Fruit fly (Drosophila melanogaster) whole organism, wandering third instar larva: ENCODE measurements around the gene Rab8.

Experiments
- Abd-B ChIP-seq: fragments of >200 bp; optimal IDR thresholded peaks from 2 replicates; lab custom pipeline; 2017; ENCODE audit warnings: missing biosample characterization, missing genetic modification characterization
- CG32264 ChIP-seq: fragments of 200-800 bp; sonication (Bioruptor generic); optimal IDR thresholded peaks from 2 replicates; lab custom pipeline; 2016; ENCODE audit warnings: missing biosample characterization, missing genetic modification characterization
- CG9705 ChIP-seq: fragments of 200-800 bp; sonication (Bioruptor generic); optimal IDR thresholded peaks from 2 replicates; lab custom pipeline; 2018; ENCODE audit warnings: missing biosample characterization, mild to moderate bottlenecking, missing genetic modification characterization
- CrebA ChIP-seq: fragments of 200-800 bp; sonication (Bioruptor generic); optimal IDR thresholded peaks from 2 replicates; lab custom pipeline; 2016; ENCODE audit warnings: missing biosample characterization, mild to moderate bottlenecking, missing genetic modification characterization, borderline replicate concordance
- Dfd ChIP-seq: fragments of >200 bp; optimal IDR thresholded peaks from 2 replicates; lab custom pipeline; 2017; ENCODE audit warnings: missing biosample characterization, missing genetic modification characterization
- Dif ChIP-seq: fragments of 200-275, 200-300 bp; sonication (Bioruptor generic); optimal IDR thresholded peaks from 2 replicates; lab custom pipeline; 2018; ENCODE audit warnings: missing biosample characterization, missing genetic modification characterization; ENCODE audit not compliant: partially characterized antibody
- GATAd ChIP-seq: sonication (Bioruptor generic); optimal IDR thresholded peaks from 2 replicates; lab custom pipeline; 2016; ENCODE audit warnings: missing biosample characterization, missing genetic modification characterization
- HLH106 ChIP-seq: fragments of 200-800 bp; optimal IDR thresholded peaks from 3 replicates; lab custom pipeline; 2019; ENCODE audit warnings: missing biosample characterization, mild to moderate bottlenecking, missing genetic modification characterization, moderate library complexity
- Hnf4 ChIP-seq: fragments of 200-800 bp; sonication (Bioruptor generic); optimal IDR thresholded peaks from 2 replicates; lab custom pipeline; 2016; ENCODE audit warnings: missing biosample characterization, mild to moderate bottlenecking, missing genetic modification characterization
- Hr78 ChIP-seq: fragments of >200 bp; optimal IDR thresholded peaks from 2 replicates; lab custom pipeline; 2017; ENCODE audit warnings: missing biosample characterization, missing genetic modification characterization
- Hr83 ChIP-seq: fragments of 200-300 bp; sonication (Bioruptor generic); optimal IDR thresholded peaks from 2 replicates; lab custom pipeline; 2016; ENCODE audit warnings: missing biosample characterization, mild to moderate bottlenecking, missing genetic modification characterization, moderate library complexity; ENCODE audit not compliant: poor library complexity, severe bottlenecking
- Jra ChIP-seq: sonication (Bioruptor generic); optimal IDR thresholded peaks from 2 replicates; lab custom pipeline; 2016; ENCODE audit warnings: missing biosample characterization, missing genetic modification characterization
- Mio ChIP-seq: sonication (Bioruptor generic); optimal IDR thresholded peaks from 2 replicates; lab custom pipeline; 2016; ENCODE audit warnings: missing biosample characterization, missing genetic modification characterization
- Myc ChIP-seq: fragments of >200 bp; optimal IDR thresholded peaks from 2 replicates; lab custom pipeline; 2017
- N ChIP-seq: fragments of >200 bp; optimal IDR thresholded peaks from 2 replicates; lab custom pipeline; 2018; ENCODE audit warnings: missing biosample characterization, missing external identifiers, missing genetic modification characterization
- Rel ChIP-seq, 2 experiments: fragments of 200-800 bp; sonication (Bioruptor generic) in 1 of 2; optimal IDR thresholded peaks; 2 replicates in 1 of 2; 3 replicates in 1 of 2; lab custom pipeline; 2016 to 2019; ENCODE audit warnings: mild to moderate bottlenecking in 2 of 2, missing biosample characterization in 2 of 2, missing genetic modification characterization in 2 of 2, moderate library complexity in 1 of 2
- Sp1 ChIP-seq: fragments of 200-800 bp; sonication (Bioruptor generic); optimal IDR thresholded peaks from 3 replicates; lab custom pipeline; 2019; ENCODE audit warnings: missing biosample characterization, mild to moderate bottlenecking, missing genetic modification characterization, moderate library complexity
- Vsx2 ChIP-seq: fragments of 200-300, 225-300 bp; sonication (Bioruptor generic); optimal IDR thresholded peaks from 2 replicates; lab custom pipeline; 2018; ENCODE audit warnings: missing biosample characterization, missing genetic modification characterization; ENCODE audit not compliant: partially characterized antibody
- br ChIP-seq: fragments of 200-800 bp; sonication (Bioruptor generic); optimal IDR thresholded peaks from 2 replicates; lab custom pipeline; 2016; ENCODE audit warnings: missing biosample characterization, missing genetic modification characterization
- dl ChIP-seq, 2 experiments: fragments of 175-275, 200-275 bp in 1 of 2; fragments of 200-275 bp in 1 of 2; sonication (Bioruptor generic); optimal IDR thresholded peaks; lab custom pipeline; 2018; ENCODE audit warnings: mild to moderate bottlenecking in 2 of 2, missing biosample characterization in 2 of 2, missing genetic modification characterization in 2 of 2, moderate library complexity in 2 of 2; ENCODE audit not compliant: partially characterized antibody in 2 of 2, insufficient read depth in 1 of 2
- dmrt93B ChIP-seq: fragments of 200-800 bp; sonication (Bioruptor generic); optimal IDR thresholded peaks from 2 replicates; lab custom pipeline; 2018; ENCODE audit warnings: missing biosample characterization, mild to moderate bottlenecking, missing genetic modification characterization
- dsf ChIP-seq: sonication (Bioruptor generic); optimal IDR thresholded peaks from 2 replicates; lab custom pipeline; 2016; ENCODE audit warnings: missing biosample characterization, missing genetic modification characterization, borderline replicate concordance
- ey ChIP-seq: fragments of 200-800 bp; sonication (Bioruptor generic); optimal IDR thresholded peaks from 2 replicates; lab custom pipeline; 2016; ENCODE audit warnings: missing biosample characterization, missing genetic modification characterization
- foxo ChIP-seq, 2 experiments: fragments of 200-800 bp; sonication (Bioruptor generic); optimal IDR thresholded peaks; 2 replicates in 1 of 2; 3 replicates in 1 of 2; lab custom pipeline; 2016 to 2017; ENCODE audit warnings: missing biosample characterization in 2 of 2, missing genetic modification characterization in 2 of 2
- h ChIP-seq: fragments of 200-800 bp; sonication (Bioruptor generic); optimal IDR thresholded peaks from 3 replicates; lab custom pipeline; 2016; ENCODE audit warnings: missing biosample characterization, mild to moderate bottlenecking, missing genetic modification characterization
- jim ChIP-seq: fragments of 175-275, 200-325 bp; sonication (Bioruptor generic); optimal IDR thresholded peaks from 2 replicates; lab custom pipeline; 2016; ENCODE audit warnings: missing biosample characterization, mild to moderate bottlenecking, missing genetic modification characterization
- lola ChIP-seq: fragments of >200 bp; optimal IDR thresholded peaks from 2 replicates; lab custom pipeline; 2017; ENCODE audit warnings: missing biosample characterization, missing genetic modification characterization
- pan ChIP-seq: fragments of >200 bp; optimal IDR thresholded peaks from 2 replicates; lab custom pipeline; 2017
- psq ChIP-seq: fragments of 200-800 bp; sonication (Bioruptor generic); optimal IDR thresholded peaks from 3 replicates; lab custom pipeline; 2017; ENCODE audit warnings: missing biosample characterization, mild to moderate bottlenecking, missing genetic modification characterization, moderate library complexity
- rgr ChIP-seq: fragments of 200-800 bp; sonication (Bioruptor generic); optimal IDR thresholded peaks from 3 replicates; lab custom pipeline; 2016; ENCODE audit warnings: missing biosample characterization, mild to moderate bottlenecking, missing genetic modification characterization
- sage ChIP-seq: fragments of 200-800 bp; sonication (Bioruptor generic); optimal IDR thresholded peaks from 2 replicates; lab custom pipeline; 2016; ENCODE audit warnings: missing biosample characterization, mild to moderate bottlenecking, missing genetic modification characterization
- sv ChIP-seq: fragments of 200-800 bp; sonication (Bioruptor generic); optimal IDR thresholded peaks from 3 replicates; lab custom pipeline; 2016; ENCODE audit warnings: missing biosample characterization, missing genetic modification characterization
- tai ChIP-seq: sonication (Bioruptor generic); optimal IDR thresholded peaks from 2 replicates; lab custom pipeline; 2016; ENCODE audit warnings: missing biosample characterization, missing genetic modification characterization
- usp ChIP-seq: fragments of >200 bp; optimal IDR thresholded peaks from 2 replicates; lab custom pipeline; 2017; ENCODE audit warnings: missing biosample characterization, missing genetic modification characterization
- woc ChIP-seq: sonication (Bioruptor generic); optimal IDR thresholded peaks from 2 replicates; lab custom pipeline; 2016; ENCODE audit warnings: missing biosample characterization, mild to moderate bottlenecking, missing genetic modification characterization

Gene Rab8

DNA sequence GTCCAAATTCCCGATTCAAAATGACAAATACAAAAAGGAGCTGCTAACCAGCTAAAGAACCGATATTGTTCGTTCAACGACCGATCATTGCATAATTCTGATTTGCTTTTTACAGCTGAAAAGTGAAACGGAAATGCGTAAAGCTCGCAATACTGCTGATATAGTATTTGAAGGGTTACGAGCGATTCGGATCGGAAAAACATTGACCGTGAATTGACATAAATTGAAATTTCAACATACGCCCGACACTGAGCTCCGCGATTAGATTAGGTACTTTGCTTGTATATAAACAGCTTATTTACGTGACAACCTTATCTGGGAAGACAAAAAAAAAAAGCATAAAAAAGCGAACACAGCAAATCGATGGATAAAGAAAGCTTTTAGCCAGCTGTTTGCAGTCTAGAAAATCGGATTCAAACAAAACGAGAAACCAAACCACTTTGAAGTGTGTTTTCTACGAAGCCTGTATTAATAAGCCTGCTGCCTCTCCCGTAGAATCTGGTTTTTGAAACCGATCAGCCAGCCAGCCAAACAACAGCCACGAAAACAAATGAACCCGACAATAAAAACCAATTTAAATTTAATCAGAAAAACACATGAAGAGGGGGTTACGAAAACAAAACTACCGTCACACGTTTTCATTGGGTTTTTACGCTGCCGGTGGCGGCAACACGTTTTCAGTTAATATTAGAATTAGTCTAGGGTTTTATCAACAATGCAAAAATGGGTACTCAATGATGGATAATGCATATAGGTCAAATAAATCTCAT lies 30.8 kb upstream of the Rab8 start:
- TF ChIP-seq woc (GFP tag; lab: Kevin White, UChicago) (no peak), Rel (GFP tag; optimal IDR thresholded peaks at IDR 0.05; lab: Kevin White, UChicago) (no peak), Rel (tag; optimal IDR thresholded peaks at IDR 0.05; lab: Kevin White, UChicago) (peak; percentile 71)

DNA sequence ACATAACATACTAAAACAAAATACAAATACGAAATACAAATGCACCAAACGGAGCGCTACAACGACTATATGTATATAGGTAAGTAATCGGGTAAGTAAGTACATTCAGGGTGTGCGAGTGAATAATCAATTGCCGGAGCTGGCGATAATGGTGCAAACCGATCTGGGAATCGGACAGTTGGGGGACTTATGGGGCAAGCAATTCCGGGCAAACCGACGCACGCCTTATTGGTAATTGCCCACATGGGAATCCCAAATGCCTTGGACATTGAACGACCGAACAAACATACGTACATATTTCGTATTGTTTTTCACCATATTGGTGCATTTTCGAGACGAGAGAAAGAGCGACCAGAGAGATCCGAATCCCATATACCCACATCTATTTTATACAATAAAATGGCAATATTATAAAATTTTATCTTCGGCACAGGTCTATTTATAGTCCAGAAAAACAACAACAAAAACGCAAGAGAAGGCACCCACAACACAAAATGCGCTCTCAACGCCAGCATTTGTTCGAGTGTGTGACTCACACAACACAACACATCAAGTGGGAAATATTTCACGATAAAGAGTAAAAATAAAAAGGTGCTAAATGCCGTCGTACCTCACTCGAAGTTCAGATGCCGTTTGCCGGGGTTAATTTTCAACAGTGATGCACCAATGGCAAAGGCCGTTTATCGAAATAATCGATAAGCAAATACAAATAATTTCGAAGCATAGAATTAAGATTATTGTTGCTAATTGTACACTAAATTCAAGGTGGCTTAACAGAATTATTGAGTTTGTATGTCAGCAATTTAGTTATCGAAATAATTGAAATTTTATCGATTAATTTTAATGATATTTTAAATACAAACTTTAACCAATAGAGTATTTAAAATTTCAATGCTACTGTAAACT lies 29.6 kb upstream of the Rab8 start:
- peak; percentile 41 for TF ChIP-seq Rel (GFP tag; optimal IDR thresholded peaks at IDR 0.05; lab: Kevin White, UChicago)
- peak; percentile 100 for TF ChIP-seq Rel (tag; optimal IDR thresholded peaks at IDR 0.05; lab: Kevin White, UChicago)
- TF ChIP-seq Hnf4 (GFP tag; lab: Kevin White, UChicago) = peak; percentile 31
- TF ChIP-seq foxo (GFP tag; optimal IDR thresholded peaks at IDR 0.05; lab: Kevin White, UChicago) = peak in 1 of 2 experiments; percentile 35
- no peak for TF ChIP-seq Myc (lab: Kevin White, UChicago)
- TF ChIP-seq psq (GFP tag; lab: Kevin White, UChicago) = no peak
- TF ChIP-seq usp (GFP tag; lab: Kevin White, UChicago) = no peak
- TF ChIP-seq N = no peak
- TF ChIP-seq sv (GFP tag; lab: Kevin White, UChicago) = no peak
- TF ChIP-seq CG32264 = no peak
- peak in 1 of 2 experiments; percentile 8 for TF ChIP-seq dl (GFP tag; optimal IDR thresholded peaks at IDR 0.05; lab: Kevin White, UChicago; ENCODE audit: insufficient read depth in 1 of 2, partially characterized antibody in 2 of 2)
- no peak for TF ChIP-seq Vsx2
- TF ChIP-seq ey (GFP tag; lab: Kevin White, UChicago) = peak; percentile 19
- TF ChIP-seq Mio (GFP tag; lab: Kevin White, UChicago) = no peak
- TF ChIP-seq h (GFP tag; lab: Kevin White, UChicago) = peak; percentile 57
- TF ChIP-seq rgr = peak; percentile 7
- no peak for TF ChIP-seq CG9705 (GFP tag; lab: Kevin White, UChicago)
- TF ChIP-seq pan (lab: Kevin White, UChicago) = no peak
- TF ChIP-seq GATAd (GFP tag; lab: Kevin White, UChicago) = no peak
- no peak for TF ChIP-seq Hr83 (GFP tag; lab: Kevin White, UChicago)
- TF ChIP-seq dsf (GFP tag; lab: Kevin White, UChicago) = no peak
- no peak for TF ChIP-seq HLH106 (tag; lab: Kevin White, UChicago)
- no peak for TF ChIP-seq Abd-B
- TF ChIP-seq, all 38 proteins: peak for 7

DNA sequence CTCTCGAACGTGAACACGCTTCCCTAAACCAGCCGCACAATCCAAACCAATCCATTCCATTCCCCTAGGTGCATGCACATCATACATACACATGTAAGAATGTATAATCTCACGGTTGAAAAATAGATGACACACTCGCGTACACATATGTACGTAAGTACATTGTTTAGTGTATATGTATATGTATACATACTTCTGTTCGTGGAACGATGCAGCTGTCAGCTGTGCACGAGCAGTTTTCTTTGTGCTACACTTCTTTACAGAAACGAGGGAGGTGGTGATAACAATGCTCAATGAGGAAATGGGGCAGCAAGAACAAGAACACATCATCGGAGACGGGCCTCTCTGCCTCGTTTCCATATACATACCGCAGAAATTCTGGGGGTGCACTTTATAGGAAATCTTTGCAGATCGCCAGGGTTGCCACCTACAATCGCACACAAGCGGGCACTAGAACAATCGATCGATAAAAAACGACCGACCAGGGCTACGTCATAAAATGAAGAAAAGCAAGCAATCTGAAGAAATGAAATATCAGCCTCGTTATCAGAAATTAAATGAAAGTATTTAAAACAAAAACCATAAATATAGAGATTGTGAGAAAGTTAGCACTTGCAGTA lies 28.5 kb upstream of the Rab8 start:
- TF ChIP-seq Jra (GFP tag; lab: Kevin White, UChicago) (peak; percentile 15), pan (lab: Kevin White, UChicago) (no peak), dsf (GFP tag; lab: Kevin White, UChicago) (no peak), lola (GFP tag; lab: Kevin White, UChicago) (no peak), Dif (GFP tag; lab: Kevin White, UChicago) (no peak), HLH106 (tag; lab: Kevin White, UChicago) (no peak), Hnf4 (GFP tag; lab: Kevin White, UChicago) (no peak), br (GFP tag; lab: Kevin White, UChicago) (no peak), sage (no peak), CrebA (GFP tag; lab: Kevin White, UChicago) (peak; percentile 63), Abd-B (no peak), Myc (lab: Kevin White, UChicago) (no peak), h (GFP tag; lab: Kevin White, UChicago) (peak; percentile 28), N (no peak), sv (GFP tag; lab: Kevin White, UChicago) (no peak), CG32264 (no peak), jim (GFP tag; lab: Kevin White, UChicago) (no peak), foxo (GFP tag; optimal IDR thresholded peaks at IDR 0.05; lab: Kevin White, UChicago) (no peak), dl (GFP tag; optimal IDR thresholded peaks at IDR 0.05; lab: Kevin White, UChicago; ENCODE audit: insufficient read depth in 1 of 2, partially characterized antibody in 2 of 2) (no peak), Dfd (no peak), Rel (GFP tag; optimal IDR thresholded peaks at IDR 0.05; lab: Kevin White, UChicago) (no peak), Rel (tag; optimal IDR thresholded peaks at IDR 0.05; lab: Kevin White, UChicago) (peak; percentile 86), tai (GFP tag; lab: Kevin White, UChicago) (peak; percentile 30), ey (GFP tag; lab: Kevin White, UChicago) (no peak), psq (GFP tag; lab: Kevin White, UChicago) (no peak), usp (GFP tag; lab: Kevin White, UChicago) (no peak), Hr83 (GFP tag; lab: Kevin White, UChicago) (no peak), Hr78 (GFP tag; lab: Kevin White, UChicago) (no peak), CG9705 (GFP tag; lab: Kevin White, UChicago) (no peak), Sp1 (GFP tag; lab: Kevin White, UChicago) (no peak), dmrt93B (no peak)
